Worm (Caenorhabditis elegans) whole organism, L2 larva: ENCODE measurements around the gene ZK643.6.

Source experiments
- R02D3.7 ChIP-seq: fragments of 150-350 bp; optimal IDR thresholded peaks from 2 replicates; lab custom pipeline; 2014; ENCODE audit warnings: missing biosample characterization, missing genetic modification characterization
- alr-1 ChIP-seq: fragments of 150-350 bp; optimal IDR thresholded peaks from 2 replicates; lab custom pipeline; 2014; ENCODE audit warnings: missing biosample characterization, missing genetic modification characterization
- aly-2 ChIP-seq: fragments of 150-350 bp; optimal IDR thresholded peaks from 2 replicates; lab custom pipeline; 2014; ENCODE audit warnings: missing biosample characterization, missing genetic modification characterization
- mdl-1 ChIP-seq, 2 experiments: fragments of 150-350 bp in 1 of 2; sonication (generic microtip) in 1 of 2; optimal IDR thresholded peaks; 2 replicates each; lab custom pipeline; 2017; ENCODE audit warnings: missing biosample characterization in 2 of 2, missing genetic modification characterization in 2 of 2
- nhr-11 ChIP-seq: fragments of 150-350 bp; optimal IDR thresholded peaks from 2 replicates; lab custom pipeline; 2014; ENCODE audit warnings: missing biosample characterization, missing genetic modification characterization
- nhr-77 ChIP-seq: fragments of 150-350 bp; optimal IDR thresholded peaks from 2 replicates; lab custom pipeline; 2014; ENCODE audit warnings: missing biosample characterization, missing genetic modification characterization
- zag-1 ChIP-seq: fragments of 150-350 bp; optimal IDR thresholded peaks from 2 replicates; lab custom pipeline; 2014; ENCODE audit warnings: missing biosample characterization, missing genetic modification characterization
- ztf-1 ChIP-seq: fragments of 200-800 bp; sonication (Bioruptor generic); conservative IDR thresholded peaks from 2 replicates; pipeline ENCODE4 v1.3.6; 2022; ENCODE audit warnings: missing genetic modification characterization, missing compliant biosample characterization
- ztf-11 ChIP-seq: sonication (generic microtip); optimal IDR thresholded peaks from 2 replicates; lab custom pipeline; 2017; ENCODE audit warnings: missing biosample characterization, missing genetic modification characterization

ce11 chrIII:8973826-8974225 lies 13.3 kb upstream of the ZK643.6 start, which contains the start of gene R08D7.5:
- TF ChIP-seq zag-1 (tag; lab: Kevin White, UChicago) (no peak), ztf-11 (no peak), nhr-11 (tag; lab: Kevin White, UChicago) (no peak), R02D3.7 (tag; lab: Kevin White, UChicago) (no peak), aly-2 (tag; lab: Kevin White, UChicago) (no peak), nhr-77 (tag; lab: Kevin White, UChicago) (no peak), ztf-1 (GFP tag; lab: Robert Waterston, UW) (no peak), alr-1 (tag; lab: Kevin White, UChicago) (no peak), mdl-1 (tag; optimal IDR thresholded peaks at IDR 0.05; lab: Kevin White, UChicago) (no peak)
